Fruit fly (Drosophila melanogaster) whole organism, embryonic: ENCODE measurements around the gene Art4.

ENCODE experiments used
- B-H2 ChIP-seq: fragments of 200-800 bp; sonication (Bioruptor generic); optimal IDR thresholded peaks from 2 replicates; lab custom pipeline; 2018; ENCODE audit warnings: missing biosample characterization, mild to moderate bottlenecking, missing genetic modification characterization
- CG10543 ChIP-seq: fragments of 200-800 bp; sonication (Bioruptor generic); optimal IDR thresholded peaks from 3 replicates; lab custom pipeline; 2017; ENCODE audit warnings: missing biosample characterization, mild to moderate bottlenecking, missing genetic modification characterization, moderate library complexity
- CG11560 ChIP-seq: fragments of 200-800 bp; sonication (Bioruptor generic); IDR thresholded peaks from 3 replicates; pipeline ENCODE4 v1.3.6; 2022; ENCODE audit warnings: missing biosample characterization, missing genetic modification characterization
- CG12769 ChIP-seq: fragments of 200-800 bp; sonication (Bioruptor generic); optimal IDR thresholded peaks from 2 replicates; lab custom pipeline; 2019; ENCODE audit warnings: missing biosample characterization, mild to moderate bottlenecking, missing genetic modification characterization, moderate library complexity
- CG12942 ChIP-seq: fragments of 200-800 bp; sonication (Bioruptor generic); optimal IDR thresholded peaks from 3 replicates; lab custom pipeline; 2016; ENCODE audit warnings: missing biosample characterization, missing genetic modification characterization
- CG13296 ChIP-seq: fragments of 200-800 bp; sonication (Bioruptor generic); optimal IDR thresholded peaks from 3 replicates; lab custom pipeline; 2018; ENCODE audit warnings: missing biosample characterization, mild to moderate bottlenecking, missing genetic modification characterization
- CG16779 ChIP-seq: fragments of 200-800 bp; sonication (Bioruptor generic); IDR thresholded peaks from 2 replicates; pipeline ENCODE4 v1.3.6; 2022; ENCODE audit warnings: missing biosample characterization, missing genetic modification characterization
- CG17328 ChIP-seq: fragments of 200-800 bp; sonication (Bioruptor generic); IDR thresholded peaks from 2 replicates; pipeline ENCODE4 v1.3.6; 2022; ENCODE audit warnings: missing biosample characterization, missing genetic modification characterization
- CG2889 ChIP-seq: fragments of 200-800 bp; sonication (Bioruptor generic); IDR thresholded peaks from 3 replicates; pipeline ENCODE4 v1.3.6; 2022; ENCODE audit warnings: missing biosample characterization, missing genetic modification characterization
- CG32767 ChIP-seq: fragments of 200-800 bp; sonication (Bioruptor generic); IDR thresholded peaks from 2 replicates; pipeline ENCODE4 v1.3.6; 2022; ENCODE audit warnings: missing biosample characterization, missing genetic modification characterization
- CG4328 ChIP-seq: fragments of 200-800 bp; sonication (Bioruptor generic); optimal IDR thresholded peaks from 3 replicates; lab custom pipeline; 2017; ENCODE audit warnings: missing biosample characterization, missing genetic modification reagents, missing genetic modification characterization
- CG5180 ChIP-seq: fragments of 200-800 bp; sonication (Bioruptor generic); optimal IDR thresholded peaks from 3 replicates; lab custom pipeline; 2017; ENCODE audit warnings: missing biosample characterization, missing genetic modification characterization, mild to moderate bottlenecking, moderate library complexity, missing genetic modification reagents
- CG5245 ChIP-seq: fragments of 200-800 bp; sonication (Bioruptor generic); optimal IDR thresholded peaks from 3 replicates; lab custom pipeline; 2016; ENCODE audit warnings: missing biosample characterization, missing genetic modification characterization
- CG7963 ChIP-seq: fragments of 200-800 bp; sonication (Bioruptor generic); IDR thresholded peaks from 3 replicates; pipeline ENCODE4 v1.3.6; 2022; ENCODE audit warnings: missing biosample characterization, missing genetic modification characterization; ENCODE audit not compliant: partially characterized antibody
- CG8281 ChIP-seq: fragments of 200-800 bp; sonication (Bioruptor generic); optimal IDR thresholded peaks from 2 replicates; lab custom pipeline; 2018; ENCODE audit warnings: missing biosample characterization, mild to moderate bottlenecking, missing genetic modification characterization, moderate library complexity
- CG8388 ChIP-seq: fragments of 200-800 bp; sonication (Bioruptor generic); optimal IDR thresholded peaks from 2 replicates; lab custom pipeline; 2019; ENCODE audit warnings: missing biosample characterization, mild to moderate bottlenecking, missing genetic modification characterization, moderate library complexity
- CG8924 ChIP-seq: fragments of 200-800 bp; optimal IDR thresholded peaks from 3 replicates; lab custom pipeline; 2019; ENCODE audit warnings: missing biosample characterization, mild to moderate bottlenecking, missing genetic modification characterization, moderate library complexity
- CG8944 ChIP-seq: fragments of 200-800 bp; sonication (Bioruptor generic); optimal IDR thresholded peaks from 3 replicates; lab custom pipeline; 2016; ENCODE audit warnings: missing biosample characterization, missing genetic modification characterization
- CG9932 ChIP-seq: fragments of 200-800 bp; sonication (Bioruptor generic); IDR thresholded peaks from 2 replicates; pipeline ENCODE4 v1.3.6; 2022; ENCODE audit warnings: missing biosample characterization, missing genetic modification characterization
- Camta ChIP-seq: fragments of 200-800 bp; sonication (Bioruptor generic); optimal IDR thresholded peaks from 2 replicates; lab custom pipeline; 2016; ENCODE audit warnings: missing biosample characterization, missing genetic modification characterization
- Doc2 ChIP-seq: fragments of 200-800 bp; sonication (Bioruptor generic); IDR thresholded peaks from 2 replicates; pipeline ENCODE4 v1.3.6; 2022; ENCODE audit warnings: missing biosample characterization, missing genetic modification characterization
- E2f1 ChIP-seq: fragments of 200-800 bp; sonication (Bioruptor generic); IDR thresholded peaks from 2 replicates; pipeline ENCODE4 v1.3.6; 2022; ENCODE audit warnings: missing biosample characterization, missing genetic modification characterization
- Gsc ChIP-seq: fragments of 200-800 bp; sonication (Bioruptor generic); IDR thresholded peaks from 2 replicates; pipeline ENCODE4 v1.3.6; 2022; ENCODE audit warnings: missing biosample characterization, missing genetic modification characterization
- H2.0 ChIP-seq: fragments of 200-800 bp; sonication (Bioruptor generic); IDR thresholded peaks from 2 replicates; pipeline ENCODE4 v1.3.6; 2022; ENCODE audit warnings: missing biosample characterization, missing genetic modification characterization
- HLH3B ChIP-seq: fragments of 200-800 bp; sonication (Bioruptor generic); IDR thresholded peaks from 2 replicates; pipeline ENCODE4 v1.3.6; 2022; ENCODE audit warnings: missing biosample characterization, missing genetic modification characterization
- HLHmδ ChIP-seq: fragments of 200-800 bp; sonication (Bioruptor generic); optimal IDR thresholded peaks from 2 replicates; lab custom pipeline; 2018; ENCODE audit warnings: missing biosample characterization, mild to moderate bottlenecking, missing genetic modification characterization, moderate library complexity
- Hr3 ChIP-seq: fragments of 200-800 bp; sonication (Bioruptor generic); optimal IDR thresholded peaks from 3 replicates; lab custom pipeline; 2016; ENCODE audit warnings: missing biosample characterization, missing genetic modification characterization
- NC2α ChIP-seq: fragments of 200-800 bp; sonication (Bioruptor generic); optimal IDR thresholded peaks from 2 replicates; lab custom pipeline; 2016; ENCODE audit warnings: missing biosample characterization, missing genetic modification characterization
- Nf-YC ChIP-seq: fragments of 200-800 bp; optimal IDR thresholded peaks from 3 replicates; lab custom pipeline; 2019; ENCODE audit warnings: missing biosample characterization, mild to moderate bottlenecking, missing genetic modification characterization, moderate library complexity
- Oaz ChIP-seq: fragments of 200-800 bp; sonication (Bioruptor generic); IDR thresholded peaks from 2 replicates; pipeline ENCODE4 v1.3.6; 2022; ENCODE audit warnings: missing biosample characterization, missing genetic modification characterization
- Pdp1 ChIP-seq, 2 experiments: fragments of 200-800 bp; sonication (Bioruptor generic); optimal IDR thresholded peaks; 3 replicates each; lab custom pipeline; 2016; ENCODE audit warnings: missing biosample characterization in 2 of 2, missing genetic modification characterization in 2 of 2, mild to moderate bottlenecking in 1 of 2, moderate library complexity in 1 of 2
- Six4 ChIP-seq: fragments of 200-800 bp; sonication (Bioruptor generic); optimal IDR thresholded peaks from 2 replicates; lab custom pipeline; 2016; ENCODE audit warnings: missing biosample characterization, missing genetic modification characterization
- Tbp ChIP-seq: fragments of >200 bp; optimal IDR thresholded peaks from 2 replicates; lab custom pipeline; 2018; ENCODE audit warnings: missing biosample characterization, missing genetic modification characterization
- Xrp1 ChIP-seq: fragments of 200-800 bp; sonication (Bioruptor generic); IDR thresholded peaks from 2 replicates; pipeline ENCODE4 v1.3.6; 2022; ENCODE audit warnings: missing biosample characterization, missing genetic modification characterization
- ara ChIP-seq: fragments of 200-800 bp; sonication (Bioruptor generic); IDR thresholded peaks from 2 replicates; pipeline ENCODE4 v1.3.6; 2022; ENCODE audit warnings: missing biosample characterization, missing genetic modification characterization
- ash1 ChIP-seq: fragments of 200-800 bp; sonication (Bioruptor generic); optimal IDR thresholded peaks from 2 replicates; lab custom pipeline; 2018; ENCODE audit warnings: missing biosample characterization, mild to moderate bottlenecking, missing genetic modification characterization
- ato ChIP-seq: fragments of 200-800 bp; sonication (Bioruptor generic); IDR thresholded peaks from 2 replicates; pipeline ENCODE4 v1.3.6; 2022; ENCODE audit warnings: missing biosample characterization, missing genetic modification characterization; ENCODE audit not compliant: partially characterized antibody
- az2 ChIP-seq: fragments of 200-800 bp; sonication (Bioruptor generic); optimal IDR thresholded peaks from 3 replicates; lab custom pipeline; 2016; ENCODE audit warnings: missing biosample characterization, missing genetic modification characterization
- bowl ChIP-seq: fragments of 200-800 bp; sonication (Bioruptor generic); IDR thresholded peaks from 2 replicates; pipeline ENCODE4 v1.3.6; 2022; ENCODE audit warnings: missing biosample characterization, missing genetic modification characterization
- cad ChIP-seq: fragments of >200 bp; optimal IDR thresholded peaks from 2 replicates; lab custom pipeline; 2017; ENCODE audit warnings: missing biosample characterization, missing genetic modification characterization
- caup ChIP-seq: fragments of 200-800 bp; sonication (Bioruptor generic); optimal IDR thresholded peaks from 3 replicates; lab custom pipeline; 2017; ENCODE audit warnings: missing biosample characterization, mild to moderate bottlenecking, missing genetic modification characterization, moderate library complexity; ENCODE audit not compliant: severe bottlenecking
- crol ChIP-seq: fragments of 200-800 bp; sonication (Bioruptor generic); IDR thresholded peaks from 2 replicates; pipeline ENCODE4 v1.3.6; 2022; ENCODE audit warnings: missing biosample characterization, missing genetic modification characterization
- gce ChIP-seq: fragments of 200-800 bp; sonication (Bioruptor generic); IDR thresholded peaks from 3 replicates; pipeline ENCODE4 v1.3.6; 2022; ENCODE audit warnings: missing biosample characterization, missing genetic modification characterization
- gem ChIP-seq: fragments of 200-800 bp; sonication (Bioruptor generic); optimal IDR thresholded peaks from 2 replicates; lab custom pipeline; 2019; ENCODE audit warnings: missing biosample characterization, mild to moderate bottlenecking, missing genetic modification characterization, moderate library complexity
- jigr1 ChIP-seq: fragments of 200-800 bp; sonication (Bioruptor generic); IDR thresholded peaks from 3 replicates; pipeline ENCODE4 v1.3.6; 2022; ENCODE audit warnings: missing biosample characterization, missing genetic modification characterization
- nerfin-1 ChIP-seq: fragments of 200-800 bp; sonication (Bioruptor generic); optimal IDR thresholded peaks from 3 replicates; lab custom pipeline; 2019; ENCODE audit warnings: missing biosample characterization, mild to moderate bottlenecking, missing genetic modification characterization, moderate library complexity
- pzg ChIP-seq: fragments of 200-800 bp; sonication (Bioruptor generic); optimal IDR thresholded peaks from 3 replicates; lab custom pipeline; 2018; ENCODE audit warnings: missing biosample characterization, mild to moderate bottlenecking, missing genetic modification characterization, moderate library complexity
- slou ChIP-seq: fragments of 200-800 bp; sonication (Bioruptor generic); optimal IDR thresholded peaks from 3 replicates; lab custom pipeline; 2016; ENCODE audit warnings: missing biosample characterization, missing genetic modification characterization
- sob ChIP-seq: fragments of 200-800 bp; sonication (Bioruptor generic); IDR thresholded peaks from 2 replicates; pipeline ENCODE4 v1.3.6; 2022; ENCODE audit warnings: missing biosample characterization, missing genetic modification characterization
- tll ChIP-seq, 2 experiments: fragments of 200-800 bp in 1 of 2; fragments of >200 bp in 1 of 2; sonication (Bioruptor generic) in 1 of 2; optimal IDR thresholded peaks; 2 replicates each; lab custom pipeline; 2017 to 2019; ENCODE audit warnings: missing biosample characterization in 2 of 2, missing genetic modification characterization in 2 of 2, mild to moderate bottlenecking in 1 of 2, moderate library complexity in 1 of 2
- z ChIP-seq: fragments of 200-800 bp; sonication (Bioruptor generic); IDR thresholded peaks from 3 replicates; pipeline ENCODE4 v1.3.6; 2022; ENCODE audit warnings: missing biosample characterization, missing genetic modification characterization

The Art4 gene

dm6 chr3R:10032951-10033720 lies 47.3 kb upstream of the Art4 start (continued):
- TF ChIP-seq CG10543 (no peak), H2.0 (GFP tag; lab: Robert Waterston, UW) (no peak), sob (GFP tag; lab: Robert Waterston, UW) (no peak), CG32767 (no peak), CG9932 (no peak), jigr1 (GFP tag; lab: Robert Waterston, UW) (no peak), Oaz (GFP tag; lab: Robert Waterston, UW) (no peak), az2 (no peak), cad (GFP tag; lab: Kevin White, UChicago) (no peak), CG8281 (tag; lab: Kevin White, UChicago) (peak; percentile 99), slou (GFP tag; lab: Kevin White, UChicago) (no peak), crol (GFP tag; lab: Robert Waterston, UW) (no peak), HLHmδ (GFP tag; lab: Kevin White, UChicago) (no peak), ato (GFP tag; lab: Robert Waterston, UW) (no peak), tll (GFP tag; optimal IDR thresholded peaks at IDR 0.05; lab: Kevin White, UChicago) (no peak), CG17328 (GFP tag; lab: Robert Waterston, UW) (no peak), pzg (no peak), Hr3 (GFP tag; lab: Kevin White, UChicago) (no peak), Pdp1 (GFP tag; optimal IDR thresholded peaks at IDR 0.05; lab: Kevin White, UChicago) (peak in 1 of 2 experiments; percentile 87), B-H2 (GFP tag; lab: Kevin White, UChicago) (no peak), CG12942 (GFP tag; lab: Kevin White, UChicago) (no peak), caup (no peak), CG16779 (no peak), HLH3B (no peak), Tbp (GFP tag; lab: Kevin White, UChicago) (no peak), z (GFP tag; lab: Robert Waterston, UW) (no peak), Six4 (no peak), bowl (no peak), ash1 (GFP tag; lab: Kevin White, UChicago) (no peak), Xrp1 (no peak), gem (tag; lab: Kevin White, UChicago) (peak; percentile 35), CG5180 (no peak), CG11560 (tag; lab: Robert Waterston, UW) (no peak), ara (GFP tag; lab: Robert Waterston, UW) (no peak), CG7963 (GFP tag; lab: Robert Waterston, UW) (no peak), CG8944 (GFP tag; lab: Kevin White, UChicago) (no peak), nerfin-1 (no peak), CG4328 (GFP tag; lab: Kevin White, UChicago) (no peak), CG13296 (GFP tag; lab: Kevin White, UChicago) (no peak), Doc2 (no peak), Gsc (no peak), Nf-YC (no peak), CG5245 (no peak), CG2889 (no peak), gce (no peak), NC2α (no peak), CG8924 (no peak), Camta (GFP tag; lab: Kevin White, UChicago) (no peak), E2f1 (GFP tag; lab: Robert Waterston, UW) (no peak), CG12769 (peak; percentile 31), CG8388 (no peak)
